Worm (Caenorhabditis elegans): ENCODE data around the gene H20E11.3.

H20E11.3 gene

DNA sequence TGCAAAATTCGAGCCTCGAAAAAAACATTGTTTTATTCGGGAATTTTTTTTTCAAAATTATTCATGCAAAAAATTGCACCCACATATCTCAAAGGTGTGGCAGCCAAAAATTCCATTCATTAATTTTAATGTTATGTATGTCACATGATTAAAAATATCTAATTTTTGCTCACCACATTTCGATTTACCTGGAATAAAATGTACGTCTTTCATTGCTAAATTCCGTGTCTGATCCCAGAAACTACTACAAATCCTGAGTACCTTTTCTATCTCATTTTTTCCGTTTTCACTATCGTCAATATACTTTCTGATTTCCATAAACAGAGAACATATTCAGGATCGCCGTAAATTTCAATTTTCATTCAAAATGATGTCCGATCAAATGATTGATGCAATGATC lies 48.3 kb downstream of the H20E11.3 start, which contains the start of gene srx-19:
TSS of gene srx-19 (plus strand) at position 301 of the 400 bp plus-strand sequence.
- TF ChIP-seq cnd-1 (tag; optimal IDR thresholded peaks at IDR 0.05): no peak
- TF ChIP-seq mab-5 (tag; optimal IDR thresholded peaks at IDR 0.05): no peak
- TF ChIP-seq blmp-1 (tag; optimal IDR thresholded peaks at IDR 0.05): no peak
- no peak for TF ChIP-seq mls-2 (tag; optimal IDR thresholded peaks at IDR 0.05)
- TF ChIP-seq sptf-1 (tag; optimal IDR thresholded peaks at IDR 0.05): no peak
- no peak for TF ChIP-seq elt-3 (tag; optimal IDR thresholded peaks at IDR 0.05)
- TF ChIP-seq snpc-4 (tag; optimal IDR thresholded peaks at IDR 0.05): no peak
- no peak for TF ChIP-seq ztf-11 (tag; optimal IDR thresholded peaks at IDR 0.05)
- TF ChIP-seq drap-1 (GFP tag; optimal IDR thresholded peaks at IDR 0.05): no peak
- TF ChIP-seq sem-2 (GFP tag; optimal IDR thresholded peaks at IDR 0.05): no peak
- no peak for TF ChIP-seq ceh-43 (GFP tag; optimal IDR thresholded peaks at IDR 0.05)
- TF ChIP-seq nhr-76 (tag; optimal IDR thresholded peaks at IDR 0.05): no peak
- no peak for TF ChIP-seq zip-8 (tag; optimal IDR thresholded peaks at IDR 0.05)
- no peak for TF ChIP-seq M03D4.4 (tag; optimal IDR thresholded peaks at IDR 0.05)
- no peak for TF ChIP-seq lin-13 (tag; optimal IDR thresholded peaks at IDR 0.05)
- TF ChIP-seq bed-3 (GFP tag; optimal IDR thresholded peaks at IDR 0.05): no peak
- no peak for TF ChIP-seq elt-1 (tag; optimal IDR thresholded peaks at IDR 0.05; ENCODE audit: borderline replicate concordance, insufficient read depth)
- no peak for TF ChIP-seq unc-120 (tag; optimal IDR thresholded peaks at IDR 0.05; ENCODE audit: poor library complexity, severe bottlenecking)
- no peak for TF ChIP-seq ces-1 (GFP tag; optimal IDR thresholded peaks at IDR 0.05)

All from whole organism, mixed stage, embryonic.